Worm (Caenorhabditis elegans): ENCODE measurements around the gene evl-18.

- TF ChIP-seq ceh-82 (tag; optimal IDR thresholded peaks at IDR 0.05) = no peak
- no peak for TF ChIP-seq mdl-1 (tag; optimal IDR thresholded peaks at IDR 0.05)
- no peak for TF ChIP-seq aly-2 (tag; optimal IDR thresholded peaks at IDR 0.05)
- TF ChIP-seq elt-3 (tag; optimal IDR thresholded peaks at IDR 0.05) = no peak
Measured at ce11 chrIII:3774550-3774949, 39.7 kb upstream of the evl-18 start.

All from whole organism, L3 larva.